Worm (Caenorhabditis elegans) whole organism, late embryonic: ENCODE results near the gene F53F4.7.

Experiments used
- F13H6.1 ChIP-seq: sonication (generic microtip); optimal IDR thresholded peaks from 2 replicates; lab custom pipeline; 2016; ENCODE audit warnings: missing genetic modification characterization, missing compliant biosample characterization
- K09A11.1 ChIP-seq: sonication (generic microtip); optimal IDR thresholded peaks from 2 replicates; lab custom pipeline; 2017; ENCODE audit warnings: antibody characterized with exemption, mild to moderate bottlenecking, missing genetic modification characterization, missing compliant biosample characterization; ENCODE audit not compliant: insufficient read depth
- ahr-1 ChIP-seq: sonication (generic microtip); optimal IDR thresholded peaks from 2 replicates; lab custom pipeline; 2016; ENCODE audit warnings: missing genetic modification characterization, missing compliant biosample characterization
- ama-1 ChIP-seq: fragments of 150-350 bp; optimal IDR thresholded peaks from 2 replicates; lab custom pipeline; 2014
- ceh-18 ChIP-seq: sonication (generic microtip); optimal IDR thresholded peaks from 2 replicates; lab custom pipeline; 2016; ENCODE audit warnings: missing genetic modification characterization, missing compliant biosample characterization
- ceh-19 ChIP-seq: fragments of 200-800 bp; sonication (Bioruptor generic); optimal IDR thresholded peaks from 2 replicates; lab custom pipeline; 2018; ENCODE audit warnings: mild to moderate bottlenecking, missing genetic modification characterization, missing compliant biosample characterization
- ceh-2 ChIP-seq: sonication (generic microtip); optimal IDR thresholded peaks from 2 replicates; lab custom pipeline; 2016; ENCODE audit warnings: missing genotype, missing genetic modification characterization, missing compliant biosample characterization
- ceh-22 ChIP-seq: sonication (generic microtip); optimal IDR thresholded peaks from 2 replicates; lab custom pipeline; 2017; ENCODE audit warnings: missing biosample characterization, missing genetic modification characterization
- ceh-24 ChIP-seq: sonication (generic microtip); optimal IDR thresholded peaks from 2 replicates; lab custom pipeline; 2016; ENCODE audit warnings: mild to moderate bottlenecking, missing genetic modification characterization, missing compliant biosample characterization
- ceh-31 ChIP-seq: sonication (generic microtip); optimal IDR thresholded peaks from 2 replicates; lab custom pipeline; 2016; ENCODE audit warnings: missing genetic modification characterization, missing compliant biosample characterization
- ceh-34 ChIP-seq: sonication (generic microtip); optimal IDR thresholded peaks from 2 replicates; lab custom pipeline; 2016; ENCODE audit warnings: mild to moderate bottlenecking, missing genetic modification characterization, missing compliant biosample characterization
- ceh-45 ChIP-seq: fragments of 200-800 bp; sonication (Bioruptor generic); IDR thresholded peaks from 2 replicates; pipeline ENCODE4 v1.3.6; 2022; ENCODE audit warnings: missing genetic modification reagents, missing genetic modification characterization, missing compliant biosample characterization
- ceh-48 ChIP-seq: sonication (generic microtip); optimal IDR thresholded peaks from 2 replicates; lab custom pipeline; 2016; ENCODE audit warnings: missing genetic modification characterization, inconsistent platforms, missing compliant biosample characterization
- ceh-6 ChIP-seq: fragments of 200-800 bp; sonication (Bioruptor generic); optimal IDR thresholded peaks from 2 replicates; lab custom pipeline; 2018; ENCODE audit warnings: mild to moderate bottlenecking, missing genetic modification characterization, missing compliant biosample characterization
- che-1 ChIP-seq: sonication (generic microtip); optimal IDR thresholded peaks from 2 replicates; lab custom pipeline; 2016; ENCODE audit warnings: mild to moderate bottlenecking, missing genetic modification characterization, missing compliant biosample characterization
- dmd-4 ChIP-seq: sonication (generic microtip); optimal IDR thresholded peaks from 2 replicates; lab custom pipeline; 2016; ENCODE audit warnings: borderline replicate concordance, missing genetic modification characterization, missing compliant biosample characterization
- dve-1 ChIP-seq: sonication (generic microtip); optimal IDR thresholded peaks from 2 replicates; lab custom pipeline; 2017; ENCODE audit warnings: antibody characterized with exemption, mild to moderate bottlenecking, missing genetic modification characterization, missing compliant biosample characterization
- elt-2 ChIP-seq: sonication (generic microtip); optimal IDR thresholded peaks from 2 replicates; lab custom pipeline; 2016; ENCODE audit warnings: missing genetic modification reagents, missing genetic modification characterization, missing compliant biosample characterization
- fax-1 ChIP-seq: sonication (generic microtip); optimal IDR thresholded peaks from 2 replicates; lab custom pipeline; 2016; ENCODE audit warnings: missing genotype, missing genetic modification characterization, missing compliant biosample characterization
- fkh-10 ChIP-seq: fragments of 150-350 bp; optimal IDR thresholded peaks from 2 replicates; lab custom pipeline; 2014; ENCODE audit warnings: missing biosample characterization, missing genetic modification reagents, missing genetic modification characterization
- gmeb-2 ChIP-seq: sonication (generic microtip); optimal IDR thresholded peaks from 2 replicates; lab custom pipeline; 2016; ENCODE audit warnings: missing genetic modification characterization, inconsistent platforms, missing compliant biosample characterization
- hlh-30 ChIP-seq: sonication (generic microtip); optimal IDR thresholded peaks from 2 replicates; lab custom pipeline; 2017; ENCODE audit warnings: antibody characterized with exemption, missing genetic modification characterization, missing compliant biosample characterization; ENCODE audit not compliant: insufficient read depth
- hlh-6 ChIP-seq: sonication (generic microtip); optimal IDR thresholded peaks from 2 replicates; lab custom pipeline; 2016; ENCODE audit warnings: missing genotype, missing genetic modification characterization, missing compliant biosample characterization
- lin-11 ChIP-seq: fragments of 200-800 bp; sonication (Bioruptor generic); optimal IDR thresholded peaks from 2 replicates; lab custom pipeline; 2018; ENCODE audit warnings: mild to moderate bottlenecking, missing genetic modification characterization, missing compliant biosample characterization
- madf-2 ChIP-seq: sonication (generic microtip); optimal IDR thresholded peaks from 2 replicates; lab custom pipeline; 2017; ENCODE audit warnings: missing genetic modification characterization, missing compliant biosample characterization
- mec-3 ChIP-seq: sonication (generic microtip); optimal IDR thresholded peaks from 2 replicates; lab custom pipeline; 2016; ENCODE audit warnings: borderline replicate concordance, missing genetic modification characterization, missing compliant biosample characterization
- nfya-1 ChIP-seq: sonication (generic microtip); optimal IDR thresholded peaks from 2 replicates; lab custom pipeline; 2017; ENCODE audit warnings: missing genetic modification characterization, mild to moderate bottlenecking, missing compliant biosample characterization, antibody characterized with exemption, moderate library complexity
- nhr-11 ChIP-seq: fragments of 150-350 bp; optimal IDR thresholded peaks from 2 replicates; lab custom pipeline; 2014; ENCODE audit warnings: missing biosample characterization, missing genetic modification characterization
- npax-4 ChIP-seq: sonication (generic microtip); optimal IDR thresholded peaks from 2 replicates; lab custom pipeline; 2016; ENCODE audit warnings: missing genetic modification characterization, missing compliant biosample characterization
- odd-2 ChIP-seq: sonication (generic microtip); optimal IDR thresholded peaks from 2 replicates; lab custom pipeline; 2017; ENCODE audit warnings: antibody characterized with exemption, mild to moderate bottlenecking, missing genetic modification characterization, missing compliant biosample characterization
- pat-9 ChIP-seq: fragments of 200-800 bp; sonication (Bioruptor generic); optimal IDR thresholded peaks from 2 replicates; lab custom pipeline; 2018; ENCODE audit warnings: mild to moderate bottlenecking, missing genetic modification characterization, moderate library complexity, missing compliant biosample characterization
- pax-1 ChIP-seq: fragments of 150-350 bp; optimal IDR thresholded peaks from 2 replicates; lab custom pipeline; 2014; ENCODE audit warnings: missing biosample characterization, missing genetic modification characterization
- pha-2 ChIP-seq: sonication (generic microtip); optimal IDR thresholded peaks from 2 replicates; lab custom pipeline; 2017; ENCODE audit warnings: mild to moderate bottlenecking, missing genetic modification characterization, missing compliant biosample characterization
- pqm-1 ChIP-seq: sonication (generic microtip); optimal IDR thresholded peaks from 2 replicates; lab custom pipeline; 2016; ENCODE audit warnings: missing genetic modification characterization, missing compliant biosample characterization
- ref-2 ChIP-seq: sonication (generic microtip); optimal IDR thresholded peaks from 2 replicates; lab custom pipeline; 2016; ENCODE audit warnings: missing genetic modification characterization, missing compliant biosample characterization
- rnt-1 ChIP-seq: sonication (generic microtip); optimal IDR thresholded peaks from 2 replicates; lab custom pipeline; 2016; ENCODE audit warnings: missing genetic modification characterization, missing compliant biosample characterization
- sox-2 ChIP-seq: fragments of 200-800 bp; sonication (Bioruptor generic); IDR thresholded peaks from 2 replicates; pipeline ENCODE4 v1.3.6; 2022; ENCODE audit warnings: missing genetic modification reagents, missing genetic modification characterization, missing compliant biosample characterization
- sox-4 ChIP-seq: sonication (generic microtip); optimal IDR thresholded peaks from 2 replicates; lab custom pipeline; 2017; ENCODE audit warnings: mild to moderate bottlenecking, missing genetic modification characterization, inconsistent platforms, missing compliant biosample characterization
- tbx-2 ChIP-seq: sonication (generic microtip); optimal IDR thresholded peaks from 2 replicates; lab custom pipeline; 2016; ENCODE audit warnings: missing genetic modification characterization, missing compliant biosample characterization
- tbx-7 ChIP-seq: sonication (generic microtip); optimal IDR thresholded peaks from 2 replicates; lab custom pipeline; 2016; ENCODE audit warnings: missing genotype, missing genetic modification characterization, missing compliant biosample characterization
- ttx-3 ChIP-seq: sonication (generic microtip); optimal IDR thresholded peaks from 2 replicates; lab custom pipeline; 2016; ENCODE audit warnings: missing genetic modification reagents, missing genetic modification characterization, missing compliant biosample characterization
- unc-42 ChIP-seq: sonication (generic microtip); optimal IDR thresholded peaks from 2 replicates; lab custom pipeline; 2016; ENCODE audit warnings: missing genotype, missing genetic modification characterization, missing compliant biosample characterization
- unc-55 ChIP-seq: sonication (generic microtip); optimal IDR thresholded peaks from 2 replicates; lab custom pipeline; 2017; ENCODE audit warnings: missing biosample characterization, missing genetic modification reagents, missing genetic modification characterization
- unc-86 ChIP-seq: sonication (generic microtip); optimal IDR thresholded peaks from 2 replicates; lab custom pipeline; 2016; ENCODE audit warnings: missing genetic modification characterization, missing compliant biosample characterization
- zip-5 ChIP-seq: sonication (generic microtip); optimal IDR thresholded peaks from 2 replicates; lab custom pipeline; 2016; ENCODE audit warnings: missing genetic modification characterization, missing compliant biosample characterization

F53F4.7 gene

DNA sequence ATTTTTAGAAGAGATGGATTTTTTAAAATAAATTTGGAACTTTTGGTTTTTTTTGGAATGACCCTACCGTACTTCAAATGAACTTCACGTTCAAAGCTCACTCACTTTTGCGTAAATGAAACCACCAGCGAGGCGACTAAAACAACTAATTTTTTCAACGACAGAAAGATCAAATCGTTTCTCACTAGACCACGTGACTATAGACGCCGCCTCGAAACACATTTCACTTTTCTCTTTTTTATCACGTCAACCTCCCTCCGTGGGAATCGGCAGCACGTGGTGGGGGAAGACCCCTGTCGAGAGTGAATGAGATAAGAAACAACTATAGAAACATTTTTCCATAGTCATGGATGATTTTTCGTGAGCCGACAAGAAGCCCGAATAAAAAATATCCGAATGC lies 43.5 kb upstream of the F53F4.7 start:
- TF ChIP-seq ceh-6 (GFP tag; lab: Kevin White, UChicago) (no peak), tbx-2 (tag; lab: Kevin White, UChicago) (no peak), lin-11 (no peak), elt-2 (tag; lab: Kevin White, UChicago) (peak; percentile 57), ceh-18 (tag; lab: Kevin White, UChicago) (peak; percentile 19), ref-2 (tag; lab: Kevin White, UChicago) (no peak), ceh-19 (GFP tag; lab: Kevin White, UChicago) (no peak), hlh-30 (peak; percentile 71), ceh-45 (GFP tag; lab: Robert Waterston, UW) (no peak), ceh-31 (tag; lab: Kevin White, UChicago) (no peak), madf-2 (no peak), ceh-2 (tag; lab: Kevin White, UChicago) (no peak)

DNA sequence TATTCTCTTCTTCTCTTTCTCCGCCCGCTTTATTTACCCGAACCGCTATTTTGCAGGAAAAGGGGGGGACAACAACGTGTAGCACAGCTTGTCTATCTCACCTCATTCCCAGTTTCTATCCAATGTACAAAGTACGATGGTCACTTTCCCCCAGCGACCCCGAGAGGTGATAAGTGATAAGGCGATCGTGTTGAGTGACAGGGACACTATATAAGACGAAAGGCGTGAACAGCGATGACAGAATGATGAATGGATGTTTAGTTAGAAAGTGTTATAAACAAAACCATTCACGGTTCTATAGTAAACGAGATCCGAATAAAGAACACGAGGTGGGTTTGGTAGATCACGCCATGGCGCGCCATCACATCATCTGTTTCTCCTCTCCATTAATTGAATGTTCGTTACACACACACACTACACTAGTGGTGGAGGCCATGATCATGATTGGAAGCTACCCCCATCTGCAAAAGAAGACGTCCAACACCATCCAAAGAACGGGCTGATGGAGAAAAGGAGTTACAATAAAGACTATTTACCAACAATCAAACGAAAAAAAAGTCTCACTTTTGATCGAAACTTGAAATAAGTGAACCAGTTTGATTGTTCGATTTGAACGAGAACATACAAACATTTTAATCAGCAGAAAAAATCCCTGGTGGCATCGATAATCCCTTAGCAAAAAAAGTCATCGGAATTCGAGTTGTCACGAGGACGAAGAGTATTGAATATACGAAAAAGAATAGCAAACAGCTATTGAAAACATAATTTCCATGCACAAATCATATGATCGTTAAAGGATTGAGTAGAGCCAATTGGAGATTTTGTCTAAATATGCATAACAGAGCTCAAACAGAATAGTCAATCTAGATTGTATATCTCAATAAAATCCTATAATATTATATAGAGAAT lies 42.8 kb upstream of the F53F4.7 start:
- TF ChIP-seq fax-1 (tag; lab: Kevin White, UChicago) (no peak), unc-55 (GFP tag; lab: Kevin White, UChicago) (peak; percentile 57), elt-2 (tag; lab: Kevin White, UChicago) (peak; percentile 53), unc-86 (no peak), ref-2 (tag; lab: Kevin White, UChicago) (peak; percentile 29)

DNA sequence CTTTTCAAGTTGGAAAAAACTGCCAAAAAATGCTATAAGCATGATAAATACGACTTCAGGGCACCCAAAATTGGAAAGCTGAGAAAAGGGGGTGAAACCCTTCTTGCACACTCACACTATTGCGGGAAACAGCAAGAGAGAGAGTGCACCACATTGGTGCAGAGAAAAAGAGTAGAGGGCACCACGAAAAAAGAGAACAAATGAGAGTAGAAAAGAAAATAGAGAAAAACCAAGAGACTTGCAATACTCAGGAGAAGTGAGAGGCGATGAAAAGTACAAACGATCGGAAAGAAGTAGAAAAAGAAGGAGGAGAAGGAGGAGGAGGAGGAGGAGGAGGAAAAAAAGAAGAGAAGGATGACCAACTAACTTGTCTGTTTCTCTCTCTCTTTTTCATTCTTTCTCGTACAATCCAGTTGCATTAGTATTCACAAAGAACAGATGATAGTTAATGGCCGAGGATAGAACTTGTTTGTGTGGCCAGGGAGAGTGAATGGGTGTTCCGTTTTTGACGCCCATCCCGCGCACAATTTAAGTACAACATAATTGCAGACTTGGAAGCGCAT lies 41.5 kb upstream of the F53F4.7 start:
- TF ChIP-seq ceh-18 (tag; lab: Kevin White, UChicago) (peak; percentile 41), F13H6.1 (peak; percentile 20), pha-2 (no peak), fax-1 (tag; lab: Kevin White, UChicago) (no peak), mec-3 (no peak), ama-1 (lab: Kevin White, UChicago) (no peak), ceh-24 (tag; lab: Kevin White, UChicago) (no peak), ceh-19 (GFP tag; lab: Kevin White, UChicago) (no peak), K09A11.1 (tag; lab: Kevin White, UChicago) (peak; percentile 5), ceh-6 (GFP tag; lab: Kevin White, UChicago) (no peak), elt-2 (tag; lab: Kevin White, UChicago) (no peak), pqm-1 (tag; lab: Kevin White, UChicago) (no peak), dmd-4 (no peak), zip-5 (tag; lab: Kevin White, UChicago) (no peak), gmeb-2 (tag; lab: Kevin White, UChicago) (no peak), ceh-22 (tag; lab: Kevin White, UChicago) (no peak), nfya-1 (tag; lab: Kevin White, UChicago) (peak; percentile 65), pax-1 (tag; lab: Kevin White, UChicago) (no peak), sox-4 (tag; lab: Kevin White, UChicago) (no peak), ref-2 (tag; lab: Kevin White, UChicago) (peak; percentile 53), ceh-31 (tag; lab: Kevin White, UChicago) (peak; percentile 78), npax-4 (tag; lab: Kevin White, UChicago) (no peak), nhr-11 (tag; lab: Kevin White, UChicago) (no peak), rnt-1 (tag; lab: Kevin White, UChicago) (no peak), hlh-30 (no peak), che-1 (tag; lab: Kevin White, UChicago) (no peak), hlh-6 (tag; lab: Kevin White, UChicago) (no peak), fkh-10 (GFP tag; lab: Kevin White, UChicago) (no peak), pat-9 (tag; lab: Kevin White, UChicago) (no peak), ahr-1 (tag; lab: Kevin White, UChicago) (no peak), tbx-7 (tag; lab: Kevin White, UChicago) (no peak), odd-2 (tag; lab: Kevin White, UChicago) (no peak), ceh-34 (peak; percentile 55), unc-86 (no peak), ceh-48 (peak; percentile 18), sox-2 (GFP tag; lab: Robert Waterston, UW) (no peak), ttx-3 (no peak), unc-42 (tag; lab: Kevin White, UChicago) (peak; percentile 59), dve-1 (tag; lab: Kevin White, UChicago) (peak; percentile 21), unc-55 (GFP tag; lab: Kevin White, UChicago) (peak; percentile 52)
